Fruit fly (Drosophila melanogaster): ENCODE data around the gene Bgb.

- TF ChIP-seq acj6 (GFP tag; optimal IDR thresholded peaks at IDR 0.05) (no peak), Lpt (GFP tag; optimal IDR thresholded peaks at IDR 0.05) (no peak), dac (GFP tag; optimal IDR thresholded peaks at IDR 0.05) (no peak), Smox (GFP tag; optimal IDR thresholded peaks at IDR 0.05) (no peak), Gug (GFP tag; IDR thresholded peaks at IDR 0.05) (no peak), fd85E (GFP tag; optimal IDR thresholded peaks at IDR 0.05) (no peak), Sox102F (GFP tag; optimal IDR thresholded peaks at IDR 0.05) (no peak), svp (GFP tag) (no peak), Hr38 (GFP tag; optimal IDR thresholded peaks at IDR 0.05) (no peak), salr (GFP tag; optimal IDR thresholded peaks at IDR 0.05) (no peak), Met (GFP tag; optimal IDR thresholded peaks at IDR 0.05) (no peak), CG4318 (GFP tag; optimal IDR thresholded peaks at IDR 0.05) (no peak), OdsH (GFP tag; optimal IDR thresholded peaks at IDR 0.05) (no peak)
These were observed 36.7 kb downstream of the Bgb start for dm6 chr3L:1676222-1676621.

All from whole organism, prepupa.